Fruit fly (Drosophila melanogaster) S2 (cell line): ENCODE results near the gene CG9903.

Experiments used
- CG8478 ChIP-seq: fragments of >200 bp; optimal IDR thresholded peaks from 2 replicates; lab custom pipeline; 2018
- CTCF ChIP-seq, 2 experiments: fragments of >200 bp; optimal IDR thresholded peaks; 2 replicates each; lab custom pipeline; 2018

DNA sequence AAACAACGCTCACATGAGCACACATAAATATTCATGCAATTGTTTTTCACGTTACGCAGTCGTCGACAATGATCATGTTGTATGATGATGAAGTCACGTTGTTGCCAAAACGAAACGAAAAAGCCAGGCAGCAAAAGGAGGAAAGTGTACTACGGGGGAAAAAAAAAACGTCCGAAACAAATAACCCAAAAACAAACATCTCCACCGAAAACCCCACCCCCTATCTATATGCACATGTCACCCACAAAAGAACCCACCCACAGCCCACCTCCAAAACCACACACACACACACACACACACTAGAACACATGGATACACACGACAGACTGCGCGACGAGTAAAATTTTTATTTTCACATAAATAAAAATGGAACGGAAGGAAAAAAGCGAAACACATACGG, 34.4 kb upstream of the CG9903 start:
- no peak for TF ChIP-seq CTCF (optimal IDR thresholded peaks at IDR 0.05; lab: Kevin White, UChicago)
- no peak for TF ChIP-seq CG8478
